Worm (Caenorhabditis elegans): Measurements from ENCODE around the gene C10C5.7.

DNA sequence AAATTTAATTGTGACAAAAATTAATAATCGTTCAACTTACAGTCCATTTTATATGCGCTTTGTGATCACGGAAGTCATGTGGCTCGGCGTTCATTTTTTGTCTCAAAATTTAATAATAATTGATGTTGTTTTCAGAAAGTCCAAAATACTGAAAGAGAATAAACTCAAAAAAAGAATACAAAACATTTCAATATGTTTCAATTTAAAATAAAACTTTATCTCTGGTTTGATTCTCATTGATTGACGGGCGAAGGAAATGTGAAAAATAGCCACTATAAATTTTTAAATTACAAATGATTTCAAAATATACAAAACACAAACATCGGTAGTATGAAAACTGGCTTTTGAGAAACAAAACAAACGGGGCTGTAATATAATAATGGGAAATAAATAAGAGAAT, 45.7 kb upstream of the C10C5.7 start, which contains the start of gene T20D3.6:
- no peak for TF ChIP-seq flt-1 (GFP tag; IDR thresholded peaks at IDR 0.05)
- no peak for TF ChIP-seq ama-1 (optimal IDR thresholded peaks at IDR 0.05)
- TF ChIP-seq B0310.2 (tag; optimal IDR thresholded peaks at IDR 0.05): no peak
- no peak for TF ChIP-seq ceh-36 (tag; optimal IDR thresholded peaks at IDR 0.05)
- TF ChIP-seq tbx-37 (GFP tag; conservative IDR thresholded peaks at IDR 0.05): no peak
